Fruit fly (Drosophila melanogaster) whole organism, embryonic: ENCODE measurements around the gene Cdc50.

ENCODE experiments used
- CG12236 ChIP-seq: fragments of 200-800 bp; sonication (Bioruptor generic); optimal IDR thresholded peaks from 2 replicates; lab custom pipeline; 2016; ENCODE audit warnings: missing biosample characterization, missing genetic modification characterization
- CG14441 ChIP-seq: fragments of 200-800 bp; sonication (Bioruptor generic); IDR thresholded peaks from 2 replicates; pipeline ENCODE4 v1.3.6; 2022; ENCODE audit warnings: missing biosample characterization, missing genetic modification characterization
- CG8089 ChIP-seq: fragments of 200-800 bp; sonication (Bioruptor generic); optimal IDR thresholded peaks from 3 replicates; lab custom pipeline; 2016; ENCODE audit warnings: missing biosample characterization, missing genetic modification characterization
- Gsc ChIP-seq: fragments of 200-800 bp; sonication (Bioruptor generic); IDR thresholded peaks from 2 replicates; pipeline ENCODE4 v1.3.6; 2022; ENCODE audit warnings: missing biosample characterization, missing genetic modification characterization
- h ChIP-seq: fragments of >200 bp; optimal IDR thresholded peaks from 2 replicates; lab custom pipeline; 2017
- salm ChIP-seq: fragments of 200-800 bp; sonication (Bioruptor generic); optimal IDR thresholded peaks from 2 replicates; lab custom pipeline; 2018; ENCODE audit warnings: missing biosample characterization, mild to moderate bottlenecking, missing genetic modification characterization

dm6 chrX:16404803-16405202 lies 36.3 kb downstream of the Cdc50 start, which contains the start of gene CG9981:
- TF ChIP-seq CG14441 = no peak
- TF ChIP-seq CG12236 (GFP tag; lab: Kevin White, UChicago) = no peak
- TF ChIP-seq salm (tag; lab: Kevin White, UChicago) = no peak
- TF ChIP-seq h (lab: Kevin White, UChicago) = no peak
- TF ChIP-seq Gsc = no peak
- TF ChIP-seq CG8089 (GFP tag; lab: Kevin White, UChicago) = no peak
